Fruit fly (Drosophila melanogaster) S2 (cell line): ENCODE results near the gene ZIPIC.

ENCODE experiments used
- CG8478 ChIP-seq: fragments of >200 bp; optimal IDR thresholded peaks from 2 replicates; lab custom pipeline; 2018
- CTCF ChIP-seq, 2 experiments: fragments of >200 bp; optimal IDR thresholded peaks; 2 replicates each; lab custom pipeline; 2018

dm6 chr3R:30063704-30064103 lies 27.0 kb upstream of the ZIPIC start:
- TF ChIP-seq CG8478 (lab: Kevin White, UChicago) = no peak
- no peak for TF ChIP-seq CTCF (optimal IDR thresholded peaks at IDR 0.05; lab: Kevin White, UChicago)
